Fruit fly (Drosophila melanogaster) whole organism, wandering third instar larva: Measurements from ENCODE around the gene Sap47.

Source experiments
- Abd-B ChIP-seq: fragments of >200 bp; optimal IDR thresholded peaks from 2 replicates; lab custom pipeline; 2017; ENCODE audit warnings: missing biosample characterization, missing genetic modification characterization
- CG32264 ChIP-seq: fragments of 200-800 bp; sonication (Bioruptor generic); optimal IDR thresholded peaks from 2 replicates; lab custom pipeline; 2016; ENCODE audit warnings: missing biosample characterization, missing genetic modification characterization
- CG9705 ChIP-seq: fragments of 200-800 bp; sonication (Bioruptor generic); optimal IDR thresholded peaks from 2 replicates; lab custom pipeline; 2018; ENCODE audit warnings: missing biosample characterization, mild to moderate bottlenecking, missing genetic modification characterization
- CrebA ChIP-seq: fragments of 200-800 bp; sonication (Bioruptor generic); optimal IDR thresholded peaks from 2 replicates; lab custom pipeline; 2016; ENCODE audit warnings: missing biosample characterization, mild to moderate bottlenecking, missing genetic modification characterization, borderline replicate concordance
- Dfd ChIP-seq: fragments of >200 bp; optimal IDR thresholded peaks from 2 replicates; lab custom pipeline; 2017; ENCODE audit warnings: missing biosample characterization, missing genetic modification characterization
- Dif ChIP-seq: fragments of 200-275, 200-300 bp; sonication (Bioruptor generic); optimal IDR thresholded peaks from 2 replicates; lab custom pipeline; 2018; ENCODE audit warnings: missing biosample characterization, missing genetic modification characterization; ENCODE audit not compliant: partially characterized antibody
- GATAd ChIP-seq: sonication (Bioruptor generic); optimal IDR thresholded peaks from 2 replicates; lab custom pipeline; 2016; ENCODE audit warnings: missing biosample characterization, missing genetic modification characterization
- HLH106 ChIP-seq: fragments of 200-800 bp; optimal IDR thresholded peaks from 3 replicates; lab custom pipeline; 2019; ENCODE audit warnings: missing biosample characterization, mild to moderate bottlenecking, missing genetic modification characterization, moderate library complexity
- Hnf4 ChIP-seq: fragments of 200-800 bp; sonication (Bioruptor generic); optimal IDR thresholded peaks from 2 replicates; lab custom pipeline; 2016; ENCODE audit warnings: missing biosample characterization, mild to moderate bottlenecking, missing genetic modification characterization
- Hr78 ChIP-seq: fragments of >200 bp; optimal IDR thresholded peaks from 2 replicates; lab custom pipeline; 2017; ENCODE audit warnings: missing biosample characterization, missing genetic modification characterization
- Hr83 ChIP-seq: fragments of 200-300 bp; sonication (Bioruptor generic); optimal IDR thresholded peaks from 2 replicates; lab custom pipeline; 2016; ENCODE audit warnings: missing biosample characterization, mild to moderate bottlenecking, missing genetic modification characterization, moderate library complexity; ENCODE audit not compliant: poor library complexity, severe bottlenecking
- Jra ChIP-seq: sonication (Bioruptor generic); optimal IDR thresholded peaks from 2 replicates; lab custom pipeline; 2016; ENCODE audit warnings: missing biosample characterization, missing genetic modification characterization
- Mio ChIP-seq: sonication (Bioruptor generic); optimal IDR thresholded peaks from 2 replicates; lab custom pipeline; 2016; ENCODE audit warnings: missing biosample characterization, missing genetic modification characterization
- Myc ChIP-seq: fragments of >200 bp; optimal IDR thresholded peaks from 2 replicates; lab custom pipeline; 2017
- N ChIP-seq: fragments of >200 bp; optimal IDR thresholded peaks from 2 replicates; lab custom pipeline; 2018; ENCODE audit warnings: missing biosample characterization, missing external identifiers, missing genetic modification characterization
- OdsH ChIP-seq: fragments of 200-800 bp; sonication (Bioruptor generic); optimal IDR thresholded peaks from 2 replicates; lab custom pipeline; 2016; ENCODE audit warnings: missing biosample characterization, mild to moderate bottlenecking, missing genetic modification characterization
- Rel ChIP-seq, 2 experiments: fragments of 200-800 bp; sonication (Bioruptor generic) in 1 of 2; optimal IDR thresholded peaks; 2 replicates in 1 of 2; 3 replicates in 1 of 2; lab custom pipeline; 2016 to 2019; ENCODE audit warnings: mild to moderate bottlenecking in 2 of 2, missing biosample characterization in 2 of 2, missing genetic modification characterization in 2 of 2, moderate library complexity in 1 of 2
- Sp1 ChIP-seq: fragments of 200-800 bp; sonication (Bioruptor generic); optimal IDR thresholded peaks from 3 replicates; lab custom pipeline; 2019; ENCODE audit warnings: missing biosample characterization, mild to moderate bottlenecking, missing genetic modification characterization, moderate library complexity
- Vsx2 ChIP-seq: fragments of 200-300, 225-300 bp; sonication (Bioruptor generic); optimal IDR thresholded peaks from 2 replicates; lab custom pipeline; 2018; ENCODE audit warnings: missing biosample characterization, missing genetic modification characterization; ENCODE audit not compliant: partially characterized antibody
- br ChIP-seq: fragments of 200-800 bp; sonication (Bioruptor generic); optimal IDR thresholded peaks from 2 replicates; lab custom pipeline; 2016; ENCODE audit warnings: missing biosample characterization, missing genetic modification characterization
- brk ChIP-seq: fragments of 200-800 bp; sonication (Bioruptor generic); optimal IDR thresholded peaks from 2 replicates; lab custom pipeline; 2016; ENCODE audit warnings: missing biosample characterization, mild to moderate bottlenecking, missing genetic modification characterization
- dl ChIP-seq, 2 experiments: fragments of 175-275, 200-275 bp in 1 of 2; fragments of 200-275 bp in 1 of 2; sonication (Bioruptor generic); optimal IDR thresholded peaks; lab custom pipeline; 2018; ENCODE audit warnings: mild to moderate bottlenecking in 2 of 2, missing biosample characterization in 2 of 2, missing genetic modification characterization in 2 of 2, moderate library complexity in 2 of 2; ENCODE audit not compliant: partially characterized antibody in 2 of 2, insufficient read depth in 1 of 2
- dmrt93B ChIP-seq: fragments of 200-800 bp; sonication (Bioruptor generic); optimal IDR thresholded peaks from 2 replicates; lab custom pipeline; 2018; ENCODE audit warnings: missing biosample characterization, mild to moderate bottlenecking, missing genetic modification characterization
- dsf ChIP-seq: sonication (Bioruptor generic); optimal IDR thresholded peaks from 2 replicates; lab custom pipeline; 2016; ENCODE audit warnings: missing biosample characterization, missing genetic modification characterization, borderline replicate concordance
- ey ChIP-seq: fragments of 200-800 bp; sonication (Bioruptor generic); optimal IDR thresholded peaks from 2 replicates; lab custom pipeline; 2016; ENCODE audit warnings: missing biosample characterization, missing genetic modification characterization
- foxo ChIP-seq, 2 experiments: fragments of 200-800 bp; sonication (Bioruptor generic); optimal IDR thresholded peaks; 2 replicates in 1 of 2; 3 replicates in 1 of 2; lab custom pipeline; 2016 to 2017; ENCODE audit warnings: missing biosample characterization in 2 of 2, missing genetic modification characterization in 2 of 2
- fru ChIP-seq: fragments of 200-800 bp; sonication (Bioruptor generic); optimal IDR thresholded peaks from 3 replicates; lab custom pipeline; 2016; ENCODE audit warnings: missing biosample characterization, mild to moderate bottlenecking, missing genetic modification characterization
- h ChIP-seq: fragments of 200-800 bp; sonication (Bioruptor generic); optimal IDR thresholded peaks from 3 replicates; lab custom pipeline; 2016; ENCODE audit warnings: missing biosample characterization, mild to moderate bottlenecking, missing genetic modification characterization
- jim ChIP-seq: fragments of 175-275, 200-325 bp; sonication (Bioruptor generic); optimal IDR thresholded peaks from 2 replicates; lab custom pipeline; 2016; ENCODE audit warnings: missing biosample characterization, mild to moderate bottlenecking, missing genetic modification characterization
- lola ChIP-seq: fragments of >200 bp; optimal IDR thresholded peaks from 2 replicates; lab custom pipeline; 2017; ENCODE audit warnings: missing biosample characterization, missing genetic modification characterization
- pan ChIP-seq: fragments of >200 bp; optimal IDR thresholded peaks from 2 replicates; lab custom pipeline; 2017
- psq ChIP-seq: fragments of 200-800 bp; sonication (Bioruptor generic); optimal IDR thresholded peaks from 3 replicates; lab custom pipeline; 2017; ENCODE audit warnings: missing biosample characterization, mild to moderate bottlenecking, missing genetic modification characterization, moderate library complexity
- rgr ChIP-seq: fragments of 200-800 bp; sonication (Bioruptor generic); optimal IDR thresholded peaks from 3 replicates; lab custom pipeline; 2016; ENCODE audit warnings: missing biosample characterization, mild to moderate bottlenecking, missing genetic modification characterization
- sage ChIP-seq: fragments of 200-800 bp; sonication (Bioruptor generic); optimal IDR thresholded peaks from 2 replicates; lab custom pipeline; 2016; ENCODE audit warnings: missing biosample characterization, mild to moderate bottlenecking, missing genetic modification characterization
- sv ChIP-seq: fragments of 200-800 bp; sonication (Bioruptor generic); optimal IDR thresholded peaks from 3 replicates; lab custom pipeline; 2016; ENCODE audit warnings: missing biosample characterization, missing genetic modification characterization
- tai ChIP-seq: sonication (Bioruptor generic); optimal IDR thresholded peaks from 2 replicates; lab custom pipeline; 2016; ENCODE audit warnings: missing biosample characterization, missing genetic modification characterization
- usp ChIP-seq: fragments of >200 bp; optimal IDR thresholded peaks from 2 replicates; lab custom pipeline; 2017; ENCODE audit warnings: missing biosample characterization, missing genetic modification characterization
- woc ChIP-seq: sonication (Bioruptor generic); optimal IDR thresholded peaks from 2 replicates; lab custom pipeline; 2016; ENCODE audit warnings: missing biosample characterization, mild to moderate bottlenecking, missing genetic modification characterization

The Sap47 gene

dm6 chr3R:15972298-15972978 is 37.5 kb downstream of the Sap47 start, which contains the start of gene mor:
mor (minus strand) TSS chr3R:15972913.
- no peak for TF ChIP-seq fru (GFP tag; lab: Kevin White, UChicago)
- TF ChIP-seq Sp1 = no peak
- TF ChIP-seq Jra = no peak
- TF ChIP-seq sv (GFP tag; lab: Kevin White, UChicago) = no peak
- TF ChIP-seq pan = no peak
- no peak for TF ChIP-seq tai (GFP tag; lab: Kevin White, UChicago)
- no peak for TF ChIP-seq Mio (GFP tag; lab: Kevin White, UChicago)
- TF ChIP-seq Dfd (GFP tag; lab: Kevin White, UChicago) = no peak
- no peak for TF ChIP-seq HLH106 (tag; lab: Kevin White, UChicago)
- TF ChIP-seq Hr78 = no peak
- no peak for TF ChIP-seq usp

DNA sequence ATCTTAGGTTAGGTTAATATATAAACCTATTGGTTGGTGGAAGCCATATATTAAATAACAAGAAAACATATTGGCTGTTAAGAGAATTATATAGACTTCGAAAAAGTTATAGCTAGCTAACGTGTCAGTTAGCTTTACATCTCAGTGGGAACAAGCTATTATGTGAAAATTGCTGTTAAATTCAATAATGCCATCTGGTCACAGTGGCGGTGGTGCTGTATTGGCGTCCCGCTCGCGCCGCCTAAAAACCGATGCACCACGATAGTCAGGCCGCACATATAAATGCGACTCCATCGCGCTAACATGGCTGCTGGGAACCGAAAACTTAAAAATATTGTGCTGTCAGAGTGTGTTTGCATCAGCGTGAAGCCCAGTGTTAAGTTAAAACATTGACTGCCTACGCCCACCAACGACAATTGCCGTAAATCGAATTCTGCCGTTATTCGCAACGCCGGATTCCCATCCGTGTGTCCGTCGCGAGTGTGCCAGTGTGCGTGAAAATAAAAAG is 38.1 kb downstream of the Sap47 start, which contains the start of gene Hel89B:
Gene Hel89B, plus strand, starts transcription at position 320 of the 508 bp plus-strand sequence.
- TF ChIP-seq Abd-B (GFP tag; lab: Kevin White, UChicago) (peak; percentile 31), Dif (GFP tag; lab: Kevin White, UChicago) (peak; percentile 57), CrebA (no peak), brk (GFP tag; lab: Kevin White, UChicago) (no peak), dl (GFP tag; optimal IDR thresholded peaks at IDR 0.05; lab: Kevin White, UChicago; ENCODE audit: insufficient read depth in 1 of 2, partially characterized antibody in 2 of 2) (peak in 1 of 2 experiments; percentile 28), lola (GFP tag; lab: Kevin White, UChicago) (peak; percentile 74), sage (no peak), Hr83 (peak; percentile 31), rgr (peak; percentile 25), CG9705 (peak; percentile 44), Dfd (GFP tag; lab: Kevin White, UChicago) (no peak), sv (GFP tag; lab: Kevin White, UChicago) (peak; percentile 31), br (GFP tag; lab: Kevin White, UChicago) (peak; percentile 27), Hnf4 (peak; percentile 66), dsf (GFP tag; lab: Kevin White, UChicago) (peak; percentile 4), CG32264 (no peak), foxo (GFP tag; optimal IDR thresholded peaks at IDR 0.05; lab: Kevin White, UChicago) (peak; percentile 25 to 29), usp (no peak), Mio (GFP tag; lab: Kevin White, UChicago) (no peak), tai (GFP tag; lab: Kevin White, UChicago) (no peak), Rel (GFP tag; optimal IDR thresholded peaks at IDR 0.05; lab: Kevin White, UChicago) (no peak), Rel (tag; optimal IDR thresholded peaks at IDR 0.05; lab: Kevin White, UChicago) (peak; percentile 3), fru (GFP tag; lab: Kevin White, UChicago) (peak; percentile 46), GATAd (GFP tag; lab: Kevin White, UChicago) (no peak), dmrt93B (GFP tag; lab: Kevin White, UChicago) (no peak), N (GFP tag; lab: Kevin White, UChicago) (peak; percentile 99), Hr78 (peak; percentile 83), pan (no peak), Vsx2 (GFP tag; lab: Kevin White, UChicago) (no peak), OdsH (no peak), HLH106 (tag; lab: Kevin White, UChicago) (peak; percentile 59), h (GFP tag; lab: Kevin White, UChicago) (peak; percentile 7), psq (no peak), Sp1 (no peak), ey (GFP tag; lab: Kevin White, UChicago) (peak; percentile 28), Myc (lab: Kevin White, UChicago) (peak; percentile 30), woc (GFP tag; lab: Kevin White, UChicago) (peak; percentile 67), jim (GFP tag; lab: Kevin White, UChicago) (no peak), Jra (peak; percentile 48)
